Worm (Caenorhabditis elegans) whole organism, L4 larva: ENCODE results near the gene T20D4.19.

Experiments
- aly-2 ChIP-seq: sonication (generic microtip); optimal IDR thresholded peaks from 2 replicates; lab custom pipeline; 2018; ENCODE audit warnings: missing biosample characterization, missing genetic modification characterization
- hlh-30 ChIP-seq: sonication (generic microtip); optimal IDR thresholded peaks from 2 replicates; lab custom pipeline; 2017; ENCODE audit warnings: antibody characterized with exemption, mild to moderate bottlenecking, missing genetic modification characterization, missing compliant biosample characterization; ENCODE audit not compliant: insufficient read depth
- nhr-25 ChIP-seq: sonication (generic microtip); optimal IDR thresholded peaks from 2 replicates; lab custom pipeline; 2017; ENCODE audit warnings: missing genetic modification characterization, mild to moderate bottlenecking, missing compliant biosample characterization, antibody characterized with exemption, moderate library complexity, borderline replicate concordance; ENCODE audit not compliant: insufficient read depth
- pha-4 ChIP-seq, 2 experiments: fragments of 150-350 bp in 1 of 2; fragments of 200-800 bp in 1 of 2; sonication (Bioruptor generic) in 1 of 2; IDR thresholded peaks in 1 of 2; optimal IDR thresholded peaks in 1 of 2; 2 replicates each; pipeline versions ENCODE4 v1.3.6 to Lab custom; 2014 to 2022; ENCODE audit warnings: missing genetic modification characterization in 2 of 2, missing genetic modification reagents in 2 of 2, missing biosample characterization in 1 of 2, missing compliant biosample characterization in 1 of 2
- skn-1 ChIP-seq: fragments of 150-350 bp; optimal IDR thresholded peaks from 2 replicates; lab custom pipeline; 2014; ENCODE audit warnings: missing biosample characterization, missing genetic modification characterization

- no peak for TF ChIP-seq aly-2 (tag; lab: Kevin White, UChicago)
- TF ChIP-seq hlh-30: no peak
- no peak for TF ChIP-seq skn-1 (tag; lab: Kevin White, UChicago)
- TF ChIP-seq pha-4 (GFP tag; IDR thresholded peaks at IDR 0.05; lab: Robert Waterston, UW): no peak
- TF ChIP-seq pha-4 (tag; optimal IDR thresholded peaks at IDR 0.05; lab: Kevin White, UChicago): no peak
- TF ChIP-seq nhr-25: no peak
Measured at ce11 chrV:3394694-3395240, 36.7 kb downstream of the T20D4.19 start, which contains the start of gene T20D4.15.
